Worm (Caenorhabditis elegans) whole organism, early embryonic: Measurements from ENCODE around the gene ugt-12.

Source experiments
- B0310.2 ChIP-seq: sonication (generic microtip); optimal IDR thresholded peaks from 2 replicates; lab custom pipeline; 2016; ENCODE audit warnings: mild to moderate bottlenecking, missing genetic modification characterization, missing compliant biosample characterization
- F13C5.2 ChIP-seq: sonication (generic microtip); optimal IDR thresholded peaks from 2 replicates; lab custom pipeline; 2017; ENCODE audit warnings: mild to moderate bottlenecking, missing genetic modification characterization, inconsistent platforms, missing compliant biosample characterization
- ama-1 ChIP-seq: fragments of 150-350 bp; optimal IDR thresholded peaks from 2 replicates; lab custom pipeline; 2014
- ceh-36 ChIP-seq: sonication (generic microtip); optimal IDR thresholded peaks from 2 replicates; lab custom pipeline; 2016; ENCODE audit warnings: missing genetic modification characterization, inconsistent platforms, missing compliant biosample characterization
- flt-1 ChIP-seq: fragments of 200-800 bp; sonication (Bioruptor generic); IDR thresholded peaks from 2 replicates; pipeline ENCODE4 v1.3.6; 2022; ENCODE audit warnings: missing genetic modification characterization, missing compliant biosample characterization
- hmbx-1 ChIP-seq: sonication (generic microtip); optimal IDR thresholded peaks from 2 replicates; lab custom pipeline; 2016; ENCODE audit warnings: mild to moderate bottlenecking, missing genetic modification characterization, missing compliant biosample characterization
- hmg-4 ChIP-seq: fragments of 200-800 bp; sonication (Bioruptor generic); optimal IDR thresholded peaks from 2 replicates; lab custom pipeline; 2018; ENCODE audit warnings: mild to moderate bottlenecking, missing genetic modification characterization, missing compliant biosample characterization
- scrt-1 ChIP-seq: fragments of 200-800 bp; sonication (Bioruptor generic); IDR thresholded peaks from 2 replicates; pipeline ENCODE4 v1.3.6; 2022; ENCODE audit warnings: missing genetic modification characterization, missing compliant biosample characterization
- tbx-11 ChIP-seq: fragments of 200-800 bp; sonication (Bioruptor generic); IDR thresholded peaks from 2 replicates; pipeline ENCODE4 v1.3.6; 2022; ENCODE audit warnings: missing genetic modification characterization, missing compliant biosample characterization
- tbx-37 ChIP-seq: fragments of 200-800 bp; sonication (Bioruptor generic); conservative IDR thresholded peaks from 2 replicates; pipeline ENCODE4 v1.3.6; 2022; ENCODE audit warnings: missing genetic modification reagents, missing genetic modification characterization, missing compliant biosample characterization

- TF ChIP-seq ama-1 (lab: Kevin White, UChicago) (no peak), hmg-4 (GFP tag; lab: Kevin White, UChicago) (no peak), tbx-37 (GFP tag; lab: Robert Waterston, UW) (no peak), scrt-1 (GFP tag; lab: Robert Waterston, UW) (no peak), tbx-11 (GFP tag; lab: Robert Waterston, UW) (no peak), ceh-36 (tag; lab: Kevin White, UChicago) (no peak), flt-1 (no peak), F13C5.2 (tag; lab: Kevin White, UChicago) (no peak), hmbx-1 (no peak), B0310.2 (tag; lab: Kevin White, UChicago) (no peak)
Observed at ce11 chrV:4920690-4921152, 31.3 kb upstream of the ugt-12 start, which contains the start of the genes C02E7.8 and srh-23.
